Fruit fly (Drosophila melanogaster): ENCODE measurements around the gene Atf3.

The Atf3 gene

dm6 chrX:1234817-1235617 is 40.1 kb downstream of the Atf3 start (continued):
- TF ChIP-seq Abd-B (GFP tag; optimal IDR thresholded peaks at IDR 0.05): no peak
- peak; percentile 77 for TF ChIP-seq ey (GFP tag; optimal IDR thresholded peaks at IDR 0.05)
- TF ChIP-seq HLH106 (tag; optimal IDR thresholded peaks at IDR 0.05): peak; percentile 82
- no peak for TF ChIP-seq Dfd (GFP tag; optimal IDR thresholded peaks at IDR 0.05)
- no peak for TF ChIP-seq GATAd (GFP tag; optimal IDR thresholded peaks at IDR 0.05)
- TF ChIP-seq brk (GFP tag; optimal IDR thresholded peaks at IDR 0.05): no peak
- TF ChIP-seq usp (GFP tag; optimal IDR thresholded peaks at IDR 0.05): no peak
- TF ChIP-seq Jra (GFP tag; optimal IDR thresholded peaks at IDR 0.05): peak; percentile 33
- peak; percentile 74 for TF ChIP-seq dmrt93B (GFP tag; optimal IDR thresholded peaks at IDR 0.05)
- peak; percentile 74 for TF ChIP-seq rgr (GFP tag; optimal IDR thresholded peaks at IDR 0.05)
- TF ChIP-seq Dif (GFP tag; optimal IDR thresholded peaks at IDR 0.05; ENCODE audit: partially characterized antibody): peak; percentile 67
- TF ChIP-seq dl (GFP tag; optimal IDR thresholded peaks at IDR 0.05; ENCODE audit: insufficient read depth in 1 of 2, partially characterized antibody in 2 of 2): peak; percentile 23 to 65
- TF ChIP-seq h (GFP tag; optimal IDR thresholded peaks at IDR 0.05): peak; percentile 83
- no peak for TF ChIP-seq N (GFP tag; optimal IDR thresholded peaks at IDR 0.05)
- TF ChIP-seq fru (GFP tag; optimal IDR thresholded peaks at IDR 0.05): peak; percentile 89

- TF ChIP-seq Dif (GFP tag; optimal IDR thresholded peaks at IDR 0.05; ENCODE audit: partially characterized antibody) (peak; percentile 25), pan (optimal IDR thresholded peaks at IDR 0.05) (no peak), Rel (GFP tag; optimal IDR thresholded peaks at IDR 0.05) (no peak), Rel (tag; optimal IDR thresholded peaks at IDR 0.05) (no peak)
Observed at dm6 chrX:1233989-1234388, 41.1 kb downstream of the Atf3 start.

dm6 chrX:1232533-1233212 is 42.4 kb downstream of the Atf3 start:
- TF ChIP-seq dl (GFP tag; optimal IDR thresholded peaks at IDR 0.05; ENCODE audit: insufficient read depth in 1 of 2, partially characterized antibody in 2 of 2) (no peak), psq (GFP tag; optimal IDR thresholded peaks at IDR 0.05) (peak; percentile 21)

dm6 chrX:1231707-1232106 is 43.4 kb downstream of the Atf3 start:
- TF ChIP-seq dl (GFP tag; optimal IDR thresholded peaks at IDR 0.05; ENCODE audit: insufficient read depth in 1 of 2, partially characterized antibody in 2 of 2) (no peak), Vsx2 (GFP tag; optimal IDR thresholded peaks at IDR 0.05; ENCODE audit: partially characterized antibody) (no peak), Rel (GFP tag; optimal IDR thresholded peaks at IDR 0.05) (no peak), Rel (tag; optimal IDR thresholded peaks at IDR 0.05) (no peak), br (GFP tag; optimal IDR thresholded peaks at IDR 0.05) (no peak), Hnf4 (GFP tag; optimal IDR thresholded peaks at IDR 0.05) (no peak), h (GFP tag; optimal IDR thresholded peaks at IDR 0.05) (no peak), Mio (GFP tag; optimal IDR thresholded peaks at IDR 0.05) (no peak), CG9705 (GFP tag; optimal IDR thresholded peaks at IDR 0.05) (no peak), sv (GFP tag; optimal IDR thresholded peaks at IDR 0.05) (no peak), jim (GFP tag; optimal IDR thresholded peaks at IDR 0.05) (no peak), HLH106 (tag; optimal IDR thresholded peaks at IDR 0.05) (no peak), Sp1 (GFP tag; optimal IDR thresholded peaks at IDR 0.05) (no peak), fru (GFP tag; optimal IDR thresholded peaks at IDR 0.05) (no peak), N (GFP tag; optimal IDR thresholded peaks at IDR 0.05) (no peak), Dfd (GFP tag; optimal IDR thresholded peaks at IDR 0.05) (no peak), rgr (GFP tag; optimal IDR thresholded peaks at IDR 0.05) (no peak), dmrt93B (GFP tag; optimal IDR thresholded peaks at IDR 0.05) (no peak), GATAd (GFP tag; optimal IDR thresholded peaks at IDR 0.05) (no peak)

dm6 chrX:1229567-1229966 is 45.5 kb downstream of the Atf3 start:
- TF ChIP-seq CG9705 (GFP tag; optimal IDR thresholded peaks at IDR 0.05) (no peak), pan (optimal IDR thresholded peaks at IDR 0.05) (no peak), Hnf4 (GFP tag; optimal IDR thresholded peaks at IDR 0.05) (no peak)

- TF ChIP-seq usp (GFP tag; optimal IDR thresholded peaks at IDR 0.05) (no peak), foxo (GFP tag; optimal IDR thresholded peaks at IDR 0.05) (peak in 1 of 2 experiments; percentile 16)
Observed at dm6 chrX:1229098-1229497, 46.0 kb downstream of the Atf3 start.
